Fruit fly (Drosophila melanogaster): ENCODE data around the gene Zw10.

Zw10 gene

DNA sequence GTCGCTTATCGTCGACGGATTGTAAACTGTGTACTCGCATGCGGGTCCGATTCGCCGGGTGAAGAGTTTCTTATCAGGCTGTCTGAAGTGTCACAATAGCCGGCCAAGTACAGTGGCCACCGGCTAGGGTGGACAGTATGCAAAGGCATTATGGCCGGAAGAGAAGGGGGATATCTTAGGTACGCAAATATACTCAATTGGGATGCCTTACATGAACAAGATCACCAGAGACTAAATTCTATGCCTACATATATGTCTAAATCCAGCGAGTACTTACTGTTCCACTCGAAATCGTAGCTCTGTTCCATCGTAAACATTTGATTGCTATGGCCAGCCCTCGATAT, 10.3 kb upstream of the Zw10 start (continued):
- peak; percentile 85 for TF ChIP-seq CG6276 (GFP tag; optimal IDR thresholded peaks at IDR 0.05)
- TF ChIP-seq Eip75B (GFP tag; optimal IDR thresholded peaks at IDR 0.05) = peak; percentile 91
- TF ChIP-seq CG31627 (GFP tag; optimal IDR thresholded peaks at IDR 0.05) = peak; percentile 96
- TF ChIP-seq Lpt (GFP tag; optimal IDR thresholded peaks at IDR 0.05) = peak; percentile 72
- peak; percentile 92 for TF ChIP-seq OdsH (GFP tag; optimal IDR thresholded peaks at IDR 0.05)
- TF ChIP-seq pdm3 (GFP tag; optimal IDR thresholded peaks at IDR 0.05) = peak; percentile 92
- peak; percentile 81 for TF ChIP-seq CG8119 (GFP tag; IDR thresholded peaks at IDR 0.05)
- TF ChIP-seq Sox14 (GFP tag; optimal IDR thresholded peaks at IDR 0.05) = peak; percentile 94
- peak; percentile 84 for TF ChIP-seq CG6854 (GFP tag; optimal IDR thresholded peaks at IDR 0.05)
- TF ChIP-seq spab (GFP tag; optimal IDR thresholded peaks at IDR 0.05) = peak; percentile 82
- peak; percentile 95 for TF ChIP-seq CG3919 (GFP tag; optimal IDR thresholded peaks at IDR 0.05)
- peak; percentile 84 for TF ChIP-seq CG15336 (GFP tag; IDR thresholded peaks at IDR 0.05)
- TF ChIP-seq Blimp-1 (GFP tag; optimal IDR thresholded peaks at IDR 0.05) = peak; percentile 79
- TF ChIP-seq svp (GFP tag) = peak; percentile 99
- peak; percentile 85 for TF ChIP-seq Ets96B (tag; optimal IDR thresholded peaks at IDR 0.05)
- TF ChIP-seq CG11762 (GFP tag; optimal IDR thresholded peaks at IDR 0.05; ENCODE audit: insufficient read depth) = peak; percentile 83
- peak; percentile 93 for TF ChIP-seq CG6792 (GFP tag; optimal IDR thresholded peaks at IDR 0.05)
- TF ChIP-seq Met (GFP tag; optimal IDR thresholded peaks at IDR 0.05) = peak; percentile 93
- peak; percentile 95 for TF ChIP-seq eg (GFP tag; IDR thresholded peaks at IDR 0.05)
- peak; percentile 94 for TF ChIP-seq vri (GFP tag; optimal IDR thresholded peaks at IDR 0.05)
- peak; percentile 81 for TF ChIP-seq CG6808 (GFP tag; optimal IDR thresholded peaks at IDR 0.05)
- TF ChIP-seq acj6 (GFP tag; optimal IDR thresholded peaks at IDR 0.05) = peak; percentile 91

dm6 chrX:2608470-2609157, 4.6 kb downstream of the Zw10 start, which contains the start of gene Smyd3:
Smyd3 (minus strand) TSS chrX:2608876.
- TF ChIP-seq CG1621 (tag; optimal IDR thresholded peaks at IDR 0.05) = peak; percentile 57
- peak; percentile 70 for TF ChIP-seq CG11762 (GFP tag; optimal IDR thresholded peaks at IDR 0.05; ENCODE audit: insufficient read depth)
- peak; percentile 26 for TF ChIP-seq fd59A (GFP tag; optimal IDR thresholded peaks at IDR 0.05)
- peak; percentile 86 for TF ChIP-seq net (GFP tag; optimal IDR thresholded peaks at IDR 0.05)
- peak; percentile 70 for TF ChIP-seq CG11902 (GFP tag; optimal IDR thresholded peaks at IDR 0.05)
- no peak for TF ChIP-seq CG6276 (GFP tag; optimal IDR thresholded peaks at IDR 0.05)
- no peak for TF ChIP-seq Met (GFP tag; optimal IDR thresholded peaks at IDR 0.05)
- peak; percentile 2 for TF ChIP-seq CG6854 (GFP tag; optimal IDR thresholded peaks at IDR 0.05)
- peak; percentile 89 for TF ChIP-seq lz (GFP tag; optimal IDR thresholded peaks at IDR 0.05)
- peak; percentile 27 for TF ChIP-seq dac (GFP tag; optimal IDR thresholded peaks at IDR 0.05)
- no peak for TF ChIP-seq fd85E (GFP tag; optimal IDR thresholded peaks at IDR 0.05)
- peak; percentile 79 for TF ChIP-seq Gug (GFP tag; IDR thresholded peaks at IDR 0.05)
- TF ChIP-seq CG3032 (tag; optimal IDR thresholded peaks at IDR 0.05) = peak; percentile 62
- peak; percentile 75 for TF ChIP-seq CG6792 (GFP tag; optimal IDR thresholded peaks at IDR 0.05)
- no peak for TF ChIP-seq CG3919 (GFP tag; optimal IDR thresholded peaks at IDR 0.05)
- TF ChIP-seq spab (GFP tag; optimal IDR thresholded peaks at IDR 0.05) = no peak
- TF ChIP-seq CG8119 (GFP tag; IDR thresholded peaks at IDR 0.05) = peak; percentile 80
- TF ChIP-seq eg (GFP tag; IDR thresholded peaks at IDR 0.05) = peak; percentile 91
- peak; percentile 96 for TF ChIP-seq Eip78C (GFP tag)
- TF ChIP-seq Ets21C (GFP tag; optimal IDR thresholded peaks at IDR 0.05) = peak; percentile 81
- peak; percentile 80 for TF ChIP-seq CG7368 (GFP tag; optimal IDR thresholded peaks at IDR 0.05)
- no peak for TF ChIP-seq CG8319 (GFP tag; optimal IDR thresholded peaks at IDR 0.05)
- TF ChIP-seq Hr39 (GFP tag; optimal IDR thresholded peaks at IDR 0.05) = peak; percentile 89
- TF ChIP-seq CG4318 (GFP tag; optimal IDR thresholded peaks at IDR 0.05) = no peak
- TF ChIP-seq fkh (GFP tag; optimal IDR thresholded peaks at IDR 0.05) = no peak
- peak; percentile 88 for TF ChIP-seq Eip75B (GFP tag; optimal IDR thresholded peaks at IDR 0.05)
- TF ChIP-seq ss (GFP tag; optimal IDR thresholded peaks at IDR 0.05) = no peak
- TF ChIP-seq Smox (GFP tag; optimal IDR thresholded peaks at IDR 0.05) = no peak
- peak; percentile 72 for TF ChIP-seq Lpt (GFP tag; optimal IDR thresholded peaks at IDR 0.05)
- peak; percentile 86 for TF ChIP-seq cyc (GFP tag; optimal IDR thresholded peaks at IDR 0.05)
- peak; percentile 72 for TF ChIP-seq Sox15 (GFP tag; optimal IDR thresholded peaks at IDR 0.05)
- peak; percentile 16 for TF ChIP-seq Hr38 (GFP tag; optimal IDR thresholded peaks at IDR 0.05)
- TF ChIP-seq OdsH (GFP tag; optimal IDR thresholded peaks at IDR 0.05) = peak; percentile 85
- no peak for TF ChIP-seq CG6808 (GFP tag; optimal IDR thresholded peaks at IDR 0.05)
- no peak for TF ChIP-seq Blimp-1 (GFP tag; optimal IDR thresholded peaks at IDR 0.05)
- no peak for TF ChIP-seq dsx (GFP tag; optimal IDR thresholded peaks at IDR 0.05; ENCODE audit: poor library complexity, severe bottlenecking)
- peak; percentile 76 for TF ChIP-seq CG10669 (GFP tag; optimal IDR thresholded peaks at IDR 0.05)
- peak; percentile 87 for TF ChIP-seq Sox102F (GFP tag; optimal IDR thresholded peaks at IDR 0.05)
- peak; percentile 82 for TF ChIP-seq CG15336 (GFP tag; IDR thresholded peaks at IDR 0.05)
- TF ChIP-seq esn (GFP tag; optimal IDR thresholded peaks at IDR 0.05) = peak; percentile 90

Data from whole organism, prepupa.